Fruit fly (Drosophila melanogaster) whole organism, embryonic: ENCODE measurements around the gene CG1532.

Source experiments
- CG10274 ChIP-seq: fragments of 200-800 bp; sonication (Bioruptor generic); optimal IDR thresholded peaks from 3 replicates; lab custom pipeline; 2017; ENCODE audit warnings: missing biosample characterization, mild to moderate bottlenecking, missing genetic modification characterization
- CG11093 ChIP-seq: fragments of 200-800 bp; sonication (Bioruptor generic); IDR thresholded peaks from 3 replicates; pipeline ENCODE4 v1.3.6; 2022; ENCODE audit warnings: missing biosample characterization, missing genetic modification characterization
- CG12659 ChIP-seq: fragments of 200-800 bp; sonication (Bioruptor generic); optimal IDR thresholded peaks from 3 replicates; lab custom pipeline; 2017; ENCODE audit warnings: mild to moderate bottlenecking, missing biosample characterization, missing genetic modification reagents, missing genetic modification characterization
- CG12769 ChIP-seq: fragments of 200-800 bp; sonication (Bioruptor generic); optimal IDR thresholded peaks from 2 replicates; lab custom pipeline; 2019; ENCODE audit warnings: missing biosample characterization, mild to moderate bottlenecking, missing genetic modification characterization, moderate library complexity
- CG14441 ChIP-seq: fragments of 200-800 bp; sonication (Bioruptor generic); IDR thresholded peaks from 2 replicates; pipeline ENCODE4 v1.3.6; 2022; ENCODE audit warnings: missing biosample characterization, missing genetic modification characterization
- CG1832 ChIP-seq: fragments of 200-800 bp; sonication (Bioruptor generic); optimal IDR thresholded peaks from 2 replicates; lab custom pipeline; 2017; ENCODE audit warnings: missing biosample characterization, mild to moderate bottlenecking, missing genetic modification characterization, inconsistent platforms
- CG18476 ChIP-seq: fragments of 200-800 bp; sonication (Bioruptor generic); optimal IDR thresholded peaks from 2 replicates; lab custom pipeline; 2016; ENCODE audit warnings: missing biosample characterization, mild to moderate bottlenecking, missing genetic modification characterization
- CG2116 ChIP-seq: fragments of 200-800 bp; sonication (Bioruptor generic); optimal IDR thresholded peaks from 3 replicates; lab custom pipeline; 2018; ENCODE audit warnings: missing biosample characterization, mild to moderate bottlenecking, missing genetic modification characterization
- CG2875 ChIP-seq: fragments of 200-800 bp; sonication (Bioruptor generic); optimal IDR thresholded peaks from 2 replicates; lab custom pipeline; 2017; ENCODE audit warnings: missing biosample characterization, mild to moderate bottlenecking, missing genetic modification characterization, missing genetic modification reagents
- CG2889 ChIP-seq: fragments of 200-800 bp; sonication (Bioruptor generic); IDR thresholded peaks from 3 replicates; pipeline ENCODE4 v1.3.6; 2022; ENCODE audit warnings: missing biosample characterization, missing genetic modification characterization
- CG30020 ChIP-seq: fragments of 200-800 bp; optimal IDR thresholded peaks from 2 replicates; lab custom pipeline; 2019; ENCODE audit warnings: missing biosample characterization, mild to moderate bottlenecking, missing genetic modification characterization, moderate library complexity
- CG3847 ChIP-seq: fragments of 200-800 bp; sonication (Bioruptor generic); IDR thresholded peaks from 2 replicates; pipeline ENCODE4 v1.3.6; 2022; ENCODE audit warnings: missing biosample characterization, missing genetic modification characterization
- CG42726 ChIP-seq: fragments of 200-800 bp; sonication (Bioruptor generic); IDR thresholded peaks from 2 replicates; pipeline ENCODE4 v1.3.6; 2022; ENCODE audit warnings: missing biosample characterization, missing genetic modification characterization; ENCODE audit not compliant: partially characterized antibody
- CG5245 ChIP-seq: fragments of 200-800 bp; sonication (Bioruptor generic); optimal IDR thresholded peaks from 3 replicates; lab custom pipeline; 2016; ENCODE audit warnings: missing biosample characterization, missing genetic modification characterization
- CG7372 ChIP-seq: fragments of 200-800 bp; sonication (Bioruptor generic); IDR thresholded peaks from 2 replicates; pipeline ENCODE4 v1.3.6; 2022; ENCODE audit warnings: missing biosample characterization, missing genetic modification characterization
- CG7556 ChIP-seq: fragments of 200-800 bp; sonication (Bioruptor generic); optimal IDR thresholded peaks from 2 replicates; lab custom pipeline; 2017; ENCODE audit warnings: missing biosample characterization, mild to moderate bottlenecking, missing genetic modification characterization
- CG7963 ChIP-seq: fragments of 200-800 bp; sonication (Bioruptor generic); IDR thresholded peaks from 3 replicates; pipeline ENCODE4 v1.3.6; 2022; ENCODE audit warnings: missing biosample characterization, missing genetic modification characterization; ENCODE audit not compliant: partially characterized antibody
- CG8924 ChIP-seq: fragments of 200-800 bp; optimal IDR thresholded peaks from 3 replicates; lab custom pipeline; 2019; ENCODE audit warnings: missing biosample characterization, mild to moderate bottlenecking, missing genetic modification characterization, moderate library complexity
- CG9437 ChIP-seq: fragments of 200-800 bp; sonication (Bioruptor generic); optimal IDR thresholded peaks from 2 replicates; lab custom pipeline; 2018; ENCODE audit warnings: missing biosample characterization, mild to moderate bottlenecking, missing genetic modification characterization
- Chrac-16 ChIP-seq: fragments of 200-800 bp; sonication (Bioruptor generic); optimal IDR thresholded peaks from 3 replicates; lab custom pipeline; 2016; ENCODE audit warnings: missing biosample characterization, missing genetic modification characterization
- D19A ChIP-seq: fragments of 200-800 bp; optimal IDR thresholded peaks from 3 replicates; lab custom pipeline; 2019; ENCODE audit warnings: missing biosample characterization, mild to moderate bottlenecking, missing genetic modification characterization, moderate library complexity
- Doc2 ChIP-seq: fragments of 200-800 bp; sonication (Bioruptor generic); IDR thresholded peaks from 2 replicates; pipeline ENCODE4 v1.3.6; 2022; ENCODE audit warnings: missing biosample characterization, missing genetic modification characterization
- Dref ChIP-seq: fragments of 200-800 bp; sonication (Bioruptor generic); IDR thresholded peaks from 2 replicates; pipeline ENCODE4 v1.3.6; 2022; ENCODE audit warnings: missing biosample characterization, missing genetic modification characterization
- E2f2 ChIP-seq: fragments of 200-800 bp; sonication (Bioruptor generic); IDR thresholded peaks from 2 replicates; pipeline ENCODE4 v1.3.6; 2022; ENCODE audit warnings: missing biosample characterization, missing genetic modification characterization
- HLHmδ ChIP-seq: fragments of 200-800 bp; sonication (Bioruptor generic); optimal IDR thresholded peaks from 2 replicates; lab custom pipeline; 2018; ENCODE audit warnings: missing biosample characterization, mild to moderate bottlenecking, missing genetic modification characterization, moderate library complexity
- NC2α ChIP-seq: fragments of 200-800 bp; sonication (Bioruptor generic); optimal IDR thresholded peaks from 2 replicates; lab custom pipeline; 2016; ENCODE audit warnings: missing biosample characterization, missing genetic modification characterization
- NFAT ChIP-seq: fragments of 200-800 bp; sonication (Bioruptor generic); IDR thresholded peaks from 2 replicates; pipeline ENCODE4 v1.3.6; 2022; ENCODE audit warnings: missing biosample characterization, missing genetic modification characterization
- Nf-YA ChIP-seq: fragments of 200-800 bp; sonication (Bioruptor generic); IDR thresholded peaks from 2 replicates; pipeline ENCODE4 v1.3.6; 2022; ENCODE audit warnings: missing biosample characterization, missing genetic modification characterization
- Nf-YC ChIP-seq: fragments of 200-800 bp; optimal IDR thresholded peaks from 3 replicates; lab custom pipeline; 2019; ENCODE audit warnings: missing biosample characterization, mild to moderate bottlenecking, missing genetic modification characterization, moderate library complexity
- Rfx ChIP-seq: fragments of 200-800 bp; sonication (Bioruptor generic); IDR thresholded peaks from 2 replicates; pipeline ENCODE4 v1.3.6; 2022; ENCODE audit warnings: missing biosample characterization, missing genetic modification characterization
- Scr ChIP-seq: fragments of 200-800 bp; sonication (Bioruptor generic); IDR thresholded peaks from 2 replicates; pipeline ENCODE4 v1.3.6; 2022; ENCODE audit warnings: missing biosample characterization, missing genetic modification characterization; ENCODE audit not compliant: partially characterized antibody
- Trl ChIP-seq, 3 experiments: fragments of >200 bp in 2 of 3; fragments of 200-800 bp in 1 of 3; sonication (Bioruptor generic) in 1 of 3; optimal IDR thresholded peaks; 2 replicates in 1 of 3; 3 replicates in 2 of 3; lab custom pipeline; 2016 to 2017; ENCODE audit warnings: missing biosample characterization in 1 of 3, missing genetic modification characterization in 1 of 3
- ato ChIP-seq: fragments of 200-800 bp; sonication (Bioruptor generic); IDR thresholded peaks from 2 replicates; pipeline ENCODE4 v1.3.6; 2022; ENCODE audit warnings: missing biosample characterization, missing genetic modification characterization; ENCODE audit not compliant: partially characterized antibody
- dimm ChIP-seq: fragments of 200-800 bp; sonication (Bioruptor generic); IDR thresholded peaks from 2 replicates; pipeline ENCODE4 v1.3.6; 2022; ENCODE audit warnings: missing biosample characterization, missing genetic modification characterization
- dm ChIP-seq: fragments of 200-800 bp; sonication (Bioruptor generic); optimal IDR thresholded peaks from 3 replicates; lab custom pipeline; 2016; ENCODE audit warnings: missing biosample characterization, missing genetic modification characterization
- en ChIP-seq: fragments of 200-800 bp; sonication (Bioruptor generic); optimal IDR thresholded peaks from 2 replicates; lab custom pipeline; 2016; ENCODE audit warnings: missing biosample characterization, missing genetic modification characterization
- lola ChIP-seq, 3 experiments: fragments of >200 bp in 2 of 3; fragments of 200-800 bp in 1 of 3; sonication (Bioruptor generic) in 1 of 3; optimal IDR thresholded peaks; 2 replicates each; lab custom pipeline; 2017 to 2019; ENCODE audit warnings: missing biosample characterization in 3 of 3, missing genetic modification characterization in 3 of 3, mild to moderate bottlenecking in 1 of 3, moderate library complexity in 1 of 3
- prd ChIP-seq, 3 experiments: fragments of >200 bp in 2 of 3; fragments of 200-800 bp in 1 of 3; sonication (Bioruptor generic) in 1 of 3; optimal IDR thresholded peaks in 2 of 3; IDR thresholded peaks in 1 of 3; 2 replicates in 2 of 3; 3 replicates in 1 of 3; pipeline versions ENCODE4 v1.3.6 to Lab custom; 2017 to 2022; ENCODE audit warnings: missing biosample characterization in 1 of 3, missing genetic modification characterization in 1 of 3
- sens-2 ChIP-seq: fragments of 200-800 bp; sonication (Bioruptor generic); IDR thresholded peaks from 2 replicates; pipeline ENCODE4 v1.3.6; 2022; ENCODE audit warnings: missing biosample characterization, missing genetic modification characterization
- shn ChIP-seq: fragments of 200-800 bp; sonication (Bioruptor generic); optimal IDR thresholded peaks from 3 replicates; lab custom pipeline; 2016; ENCODE audit warnings: missing biosample characterization, missing genetic modification characterization
- sr ChIP-seq: fragments of 200-800 bp; sonication (Bioruptor generic); IDR thresholded peaks from 3 replicates; pipeline ENCODE4 v1.3.6; 2022; ENCODE audit warnings: missing biosample characterization, missing genetic modification characterization
- tin ChIP-seq: fragments of 200-800 bp; sonication (Bioruptor generic); optimal IDR thresholded peaks from 3 replicates; lab custom pipeline; 2016; ENCODE audit warnings: missing biosample characterization, missing genetic modification characterization
- trem ChIP-seq: fragments of 200-800 bp; optimal IDR thresholded peaks from 3 replicates; lab custom pipeline; 2019; ENCODE audit warnings: missing biosample characterization, mild to moderate bottlenecking, missing genetic modification characterization, moderate library complexity
- ttk ChIP-seq: fragments of 200-800 bp; sonication (Bioruptor generic); IDR thresholded peaks from 2 replicates; pipeline ENCODE4 v2.1.2; 2022; ENCODE audit warnings: missing biosample characterization, missing genetic modification characterization
- unc-4 ChIP-seq: fragments of 200-800 bp; sonication (Bioruptor generic); IDR thresholded peaks from 2 replicates; pipeline ENCODE4 v1.3.6; 2022; ENCODE audit warnings: missing biosample characterization, missing genetic modification characterization; ENCODE audit not compliant: partially characterized antibody
- wek ChIP-seq: fragments of 200-800 bp; sonication (Bioruptor generic); optimal IDR thresholded peaks from 3 replicates; lab custom pipeline; 2018; ENCODE audit warnings: missing biosample characterization, mild to moderate bottlenecking, missing genetic modification characterization, moderate library complexity
- zfh2 ChIP-seq: fragments of 200-800 bp; sonication (Bioruptor generic); optimal IDR thresholded peaks from 2 replicates; lab custom pipeline; 2016; ENCODE audit warnings: missing biosample characterization, missing genetic modification characterization

CG1532 gene

dm6 chrX:21031819-21032261 lies 3.7 kb upstream of the CG1532 start, which contains the start of gene CG1529 (continued):
- no peak for TF ChIP-seq Rfx (GFP tag; lab: Robert Waterston, UW)
- TF ChIP-seq Scr (GFP tag; lab: Robert Waterston, UW) = peak; percentile 51; the same call in 1 of the 2 replicates
- peak; percentile 13 for TF ChIP-seq trem (tag; lab: Kevin White, UChicago)
- TF ChIP-seq CG2889 (GFP tag; lab: Robert Waterston, UW) = no peak
- no peak for TF ChIP-seq sens-2
- no peak for TF ChIP-seq CG7372 (GFP tag; lab: Robert Waterston, UW)
- TF ChIP-seq dimm (GFP tag; lab: Robert Waterston, UW) = no peak
- no peak for TF ChIP-seq tin (GFP tag; lab: Kevin White, UChicago)
- TF ChIP-seq unc-4 (GFP tag; lab: Robert Waterston, UW) = peak; percentile 43; the same call in 1 of the 2 replicates
- TF ChIP-seq zfh2 (GFP tag; lab: Kevin White, UChicago) = no peak
- no peak for TF ChIP-seq prd (optimal IDR thresholded peaks at IDR 0.05; lab: Kevin White, UChicago)
- no peak for TF ChIP-seq prd (GFP tag; IDR thresholded peaks at IDR 0.05; lab: Robert Waterston, UW)
- TF ChIP-seq E2f2 (GFP tag; lab: Robert Waterston, UW) = peak; percentile 77
- TF ChIP-seq en = no peak
- TF ChIP-seq CG42726 (GFP tag; lab: Robert Waterston, UW) = no peak
- no peak for TF ChIP-seq NFAT (GFP tag; lab: Robert Waterston, UW)
- TF ChIP-seq sr (GFP tag; lab: Robert Waterston, UW) = no peak
- TF ChIP-seq CG1832 (GFP tag; lab: Kevin White, UChicago) = no peak
- TF ChIP-seq wek (GFP tag; lab: Kevin White, UChicago) = no peak
- TF ChIP-seq CG2875 (GFP tag; lab: Kevin White, UChicago) = no peak
- TF ChIP-seq dm = no peak
- no peak for TF ChIP-seq CG3847
- TF ChIP-seq Trl (optimal IDR thresholded peaks at IDR 0.05; lab: Kevin White, UChicago) = no peak
- no peak for TF ChIP-seq Trl (GFP tag; optimal IDR thresholded peaks at IDR 0.05; lab: Kevin White, UChicago)
- TF ChIP-seq Nf-YA = no peak
- no peak for TF ChIP-seq CG8924
- no peak for TF ChIP-seq CG5245
- TF ChIP-seq CG9437 = no peak
- no peak for TF ChIP-seq Chrac-16
- TF ChIP-seq CG18476 = no peak
- TF ChIP-seq Doc2 = no peak
- TF ChIP-seq HLHmδ (GFP tag; lab: Kevin White, UChicago) = no peak
- no peak for TF ChIP-seq CG14441 (GFP tag; lab: Robert Waterston, UW)
- TF ChIP-seq ttk = no peak
- TF ChIP-seq lola (GFP tag; optimal IDR thresholded peaks at IDR 0.05; lab: Kevin White, UChicago) = no peak
- TF ChIP-seq Dref (GFP tag; lab: Robert Waterston, UW) = peak; percentile 64
- no peak for TF ChIP-seq ato (GFP tag; lab: Robert Waterston, UW)
- peak; percentile 45 for TF ChIP-seq CG2116 (GFP tag; lab: Kevin White, UChicago)
- TF ChIP-seq CG30020 (tag; lab: Kevin White, UChicago) = no peak
- TF ChIP-seq CG12769 (tag; lab: Kevin White, UChicago) = no peak
- TF ChIP-seq NC2α = no peak
- TF ChIP-seq D19A (tag; lab: Kevin White, UChicago) = no peak
- TF ChIP-seq CG7963 (GFP tag; lab: Robert Waterston, UW) = no peak

DNA sequence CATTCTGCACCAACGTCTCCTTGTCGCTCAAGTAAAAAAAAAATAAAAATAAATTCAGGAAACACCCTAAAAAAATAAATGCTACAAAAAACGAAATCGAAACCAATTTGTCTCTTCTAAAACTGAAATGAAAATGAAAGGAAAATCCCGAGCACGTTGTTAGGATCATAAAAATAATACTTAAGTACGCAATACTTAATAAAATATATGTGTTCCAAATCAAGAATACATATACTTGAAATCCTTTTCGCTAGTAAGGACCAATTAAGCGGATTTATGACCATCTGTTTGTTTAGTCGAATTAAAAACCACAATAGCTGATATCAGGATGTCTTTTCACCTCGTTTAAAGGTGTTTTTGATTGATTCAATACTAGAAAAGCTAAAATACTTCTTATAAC lies 2.4 kb downstream of the CG1532 start, which contains the start of gene r-cup:
r-cup (minus strand) TSS at position 101 of the 400 bp plus-strand sequence.
- TF ChIP-seq CG10274 (no peak), CG7556 (no peak), CG11093 (GFP tag; lab: Robert Waterston, UW) (no peak), shn (GFP tag; lab: Kevin White, UChicago) (no peak), tin (GFP tag; lab: Kevin White, UChicago) (no peak), zfh2 (GFP tag; lab: Kevin White, UChicago) (no peak), Nf-YC (no peak), CG12659 (no peak)
